Fruit fly (Drosophila melanogaster): ENCODE measurements around the gene Keap1.

Keap1 gene

DNA sequence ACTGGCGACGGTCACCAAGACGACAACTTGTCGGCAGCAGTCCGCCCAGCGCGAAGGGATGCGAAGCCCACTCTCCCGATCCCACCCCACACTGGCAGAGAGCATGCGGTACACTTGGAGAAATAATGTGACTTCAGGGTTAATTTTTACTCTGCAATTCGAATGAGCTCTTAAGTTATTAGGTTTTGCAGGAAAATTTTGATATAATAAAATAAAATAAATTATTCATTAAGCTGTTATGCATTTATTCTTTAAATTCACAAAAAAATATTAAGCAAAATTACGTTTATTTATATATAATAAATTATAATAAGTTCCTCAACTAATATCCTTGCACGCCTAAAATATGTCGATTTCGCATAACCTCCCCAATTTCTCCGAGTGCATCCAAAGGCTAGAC lies 30.9 kb downstream of the Keap1 start:
- TF ChIP-seq CG34367 (tag; optimal IDR thresholded peaks at IDR 0.05) (peak; percentile 23), gl (tag; optimal IDR thresholded peaks at IDR 0.05) (no peak), fd96Ca (GFP tag; IDR thresholded peaks at IDR 0.05) (no peak), CG8159 (tag; optimal IDR thresholded peaks at IDR 0.05) (peak; percentile 9), CG15710 (tag; optimal IDR thresholded peaks at IDR 0.05) (peak; percentile 48), Pif1B (GFP tag; optimal IDR thresholded peaks at IDR 0.05) (no peak), CG14655 (GFP tag; optimal IDR thresholded peaks at IDR 0.05) (no peak), CG12605 (GFP tag; IDR thresholded peaks at IDR 0.05) (no peak), EcR (GFP tag; optimal IDR thresholded peaks at IDR 0.05) (no peak), CG9948 (tag; optimal IDR thresholded peaks at IDR 0.05) (peak; percentile 46), Snoo (tag; optimal IDR thresholded peaks at IDR 0.05) (no peak), CG4496 (GFP tag; IDR thresholded peaks at IDR 0.05) (no peak), CG17806 (tag; optimal IDR thresholded peaks at IDR 0.05) (peak; percentile 33), Pif1A (GFP tag; optimal IDR thresholded peaks at IDR 0.05) (no peak), rn (GFP tag; IDR thresholded peaks at IDR 0.05) (no peak), Ets98B (GFP tag; IDR thresholded peaks at IDR 0.05) (no peak), CG13204 (GFP tag; optimal IDR thresholded peaks at IDR 0.05) (no peak)

DNA sequence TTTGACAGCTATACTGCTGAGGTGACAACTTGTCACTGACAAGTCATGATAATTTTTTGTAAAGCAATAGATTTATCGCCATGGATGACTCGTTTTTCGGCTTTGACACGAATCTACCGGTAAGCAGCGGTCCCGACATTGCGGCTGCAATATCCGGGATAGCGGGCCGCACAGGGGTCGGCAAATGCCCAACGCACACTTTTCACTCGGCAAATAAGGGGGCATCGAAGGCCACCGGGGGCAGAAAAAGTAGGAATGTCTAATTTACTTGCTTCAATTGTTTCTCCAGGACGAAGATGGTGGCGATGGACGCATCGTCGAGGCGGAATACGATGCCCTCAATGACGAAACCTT lies 36.2 kb downstream of the Keap1 start:
- no peak for TF ChIP-seq CG8301 (tag; optimal IDR thresholded peaks at IDR 0.05)
- no peak for TF ChIP-seq CG8159 (tag; optimal IDR thresholded peaks at IDR 0.05)
- TF ChIP-seq D1 (tag; optimal IDR thresholded peaks at IDR 0.05): no peak
- TF ChIP-seq Pif1B (GFP tag; optimal IDR thresholded peaks at IDR 0.05): no peak
- no peak for TF ChIP-seq CG15710 (tag; optimal IDR thresholded peaks at IDR 0.05)
- TF ChIP-seq CG10348 (GFP tag; IDR thresholded peaks at IDR 0.05): no peak
- no peak for TF ChIP-seq CG4496 (GFP tag; IDR thresholded peaks at IDR 0.05)
- no peak for TF ChIP-seq CG14655 (GFP tag; optimal IDR thresholded peaks at IDR 0.05)
- no peak for TF ChIP-seq CG34367 (tag; optimal IDR thresholded peaks at IDR 0.05)
- TF ChIP-seq CG12605 (GFP tag; IDR thresholded peaks at IDR 0.05): no peak
- no peak for TF ChIP-seq Ets98B (GFP tag; IDR thresholded peaks at IDR 0.05)
- TF ChIP-seq EcR (GFP tag; optimal IDR thresholded peaks at IDR 0.05): no peak
- no peak for TF ChIP-seq CG32121 (GFP tag; IDR thresholded peaks at IDR 0.05)
- no peak for TF ChIP-seq rn (GFP tag; IDR thresholded peaks at IDR 0.05)
- no peak for TF ChIP-seq CG9948 (tag; optimal IDR thresholded peaks at IDR 0.05)
- TF ChIP-seq fd96Ca (GFP tag; IDR thresholded peaks at IDR 0.05): no peak
- TF ChIP-seq Snoo (tag; optimal IDR thresholded peaks at IDR 0.05): no peak
- no peak for TF ChIP-seq CG13204 (GFP tag; optimal IDR thresholded peaks at IDR 0.05)
- no peak for TF ChIP-seq gl (tag; optimal IDR thresholded peaks at IDR 0.05)

DNA sequence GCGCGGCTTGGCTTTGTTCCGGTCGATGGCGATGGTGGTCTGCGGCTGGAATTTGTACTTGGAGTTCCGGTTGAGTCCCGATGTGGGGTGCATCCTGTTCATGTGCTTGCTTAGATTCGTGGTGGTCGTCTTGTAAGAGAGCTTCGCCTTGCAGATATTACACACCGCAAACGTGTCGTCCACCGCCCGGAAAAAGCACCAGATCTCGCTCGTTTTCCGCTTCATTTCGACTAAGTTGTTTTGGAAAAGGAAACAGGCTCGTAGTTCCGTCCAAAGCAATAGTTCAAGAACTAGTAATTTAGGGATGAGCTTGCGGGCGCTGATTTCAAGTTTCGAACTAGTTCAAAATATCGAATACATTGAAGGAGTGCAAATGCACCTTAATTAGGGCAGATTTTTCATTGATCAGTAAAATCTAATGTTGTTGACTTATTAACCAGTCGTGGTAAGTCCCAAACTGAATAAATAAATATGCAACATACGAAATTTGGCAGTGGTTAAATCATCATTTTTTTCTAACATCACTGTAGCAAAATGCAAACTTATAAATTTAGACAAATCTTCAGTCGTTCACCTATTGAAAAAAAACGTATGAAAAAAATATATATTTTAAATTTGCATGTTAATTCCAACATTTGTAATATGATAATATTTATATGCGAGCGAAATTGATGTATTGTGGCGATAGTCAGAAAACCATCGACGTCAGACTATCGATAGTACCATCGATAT lies 36.7 kb downstream of the Keap1 start, which contains the start of the genes bdwf and Patr-1:
Gene bdwf, minus strand, starts transcription at position 299 of the 732 bp plus-strand sequence.
Gene Patr-1, plus strand, starts transcription at position 727 of the 732 bp plus-strand sequence.
- TF ChIP-seq gl (tag; optimal IDR thresholded peaks at IDR 0.05) (no peak), Pif1B (GFP tag; optimal IDR thresholded peaks at IDR 0.05) (no peak), D1 (tag; optimal IDR thresholded peaks at IDR 0.05) (no peak), CG10348 (GFP tag; IDR thresholded peaks at IDR 0.05) (no peak), CG15710 (tag; optimal IDR thresholded peaks at IDR 0.05) (no peak)

DNA sequence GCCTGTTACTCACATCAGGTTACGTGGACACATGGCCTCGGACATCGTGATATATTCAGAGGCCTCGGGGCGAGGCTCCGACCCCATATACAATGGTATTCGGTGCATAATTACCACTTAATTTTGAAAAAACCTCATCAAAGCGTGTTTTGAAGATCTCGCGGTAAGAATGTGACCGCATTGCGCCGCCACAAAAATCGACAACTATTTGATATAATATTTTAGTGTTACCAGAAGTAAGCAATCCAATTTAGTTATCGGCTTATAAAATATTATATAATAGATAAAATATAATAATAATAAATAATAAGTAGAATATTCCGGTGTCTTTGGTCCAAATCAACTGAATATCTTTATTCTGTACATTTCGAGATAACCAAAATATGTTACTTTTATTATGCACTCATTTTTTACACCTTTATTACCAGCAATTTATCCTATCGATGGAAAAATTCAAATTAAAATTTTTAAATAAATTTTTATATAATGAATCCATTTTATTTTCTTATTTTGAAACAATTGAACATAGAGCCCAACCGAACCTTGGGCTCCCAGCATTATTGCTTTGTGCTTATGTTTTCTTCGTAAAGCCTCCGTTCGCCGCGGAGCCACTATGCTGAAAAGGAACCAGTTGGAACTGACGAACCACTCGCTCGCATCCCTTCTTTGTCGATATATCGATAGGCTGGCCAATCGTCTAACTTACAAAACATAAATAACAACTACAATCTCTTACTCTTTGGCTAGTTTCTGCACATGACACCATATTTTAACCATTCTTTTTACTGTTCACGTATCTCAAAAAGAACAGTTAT lies 39.5 kb downstream of the Keap1 start, which contains the start of the genes CG18213 and Trm7-32:
Gene CG18213, minus strand, starts transcription at position 211 of the 815 bp plus-strand sequence.
Gene Trm7-32, plus strand, starts transcription at position 690 of the 815 bp plus-strand sequence.
- TF ChIP-seq CG32121 (GFP tag; IDR thresholded peaks at IDR 0.05): no peak
- no peak for TF ChIP-seq Snoo (tag; optimal IDR thresholded peaks at IDR 0.05)
- no peak for TF ChIP-seq D1 (tag; optimal IDR thresholded peaks at IDR 0.05)
- TF ChIP-seq gl (tag; optimal IDR thresholded peaks at IDR 0.05): no peak
- no peak for TF ChIP-seq CG4496 (GFP tag; IDR thresholded peaks at IDR 0.05)

DNA sequence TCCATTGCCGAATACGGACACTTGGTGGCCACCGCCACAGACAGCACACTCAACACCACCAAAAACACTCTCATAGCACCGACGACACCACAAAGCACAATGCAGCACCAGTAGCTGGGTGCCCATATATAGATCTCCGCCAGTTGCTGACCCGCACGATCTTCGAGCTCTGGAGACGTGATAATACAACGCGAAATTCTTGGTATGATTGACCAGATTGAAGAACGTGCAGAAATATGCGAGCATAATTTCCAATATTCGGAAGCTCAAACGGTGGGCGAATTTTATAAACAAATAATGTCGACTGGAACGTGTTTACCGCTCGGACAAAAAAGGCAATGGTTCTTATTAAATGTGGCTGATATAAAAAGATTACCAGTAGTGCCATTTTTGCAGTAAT lies 43.8 kb downstream of the Keap1 start, which contains the start of gene CG4009:
Gene CG4009, minus strand, starts transcription at position 101 of the 400 bp plus-strand sequence.
- TF ChIP-seq fd96Ca (GFP tag; IDR thresholded peaks at IDR 0.05) (no peak), CG8159 (tag; optimal IDR thresholded peaks at IDR 0.05) (no peak), D1 (tag; optimal IDR thresholded peaks at IDR 0.05) (no peak), Snoo (tag; optimal IDR thresholded peaks at IDR 0.05) (no peak), CG13204 (GFP tag; optimal IDR thresholded peaks at IDR 0.05) (no peak), Pif1A (GFP tag; optimal IDR thresholded peaks at IDR 0.05) (no peak), CG12605 (GFP tag; IDR thresholded peaks at IDR 0.05) (no peak), CG32121 (GFP tag; IDR thresholded peaks at IDR 0.05) (no peak), Pif1B (GFP tag; optimal IDR thresholded peaks at IDR 0.05) (no peak), gl (tag; optimal IDR thresholded peaks at IDR 0.05) (no peak), CG15710 (tag; optimal IDR thresholded peaks at IDR 0.05) (no peak), CG17806 (tag; optimal IDR thresholded peaks at IDR 0.05) (no peak), rn (GFP tag; IDR thresholded peaks at IDR 0.05) (no peak), CG4496 (GFP tag; IDR thresholded peaks at IDR 0.05) (no peak), CG10348 (GFP tag; IDR thresholded peaks at IDR 0.05) (no peak), CG9948 (tag; optimal IDR thresholded peaks at IDR 0.05) (no peak), EcR (GFP tag; optimal IDR thresholded peaks at IDR 0.05) (no peak), CG8301 (tag; optimal IDR thresholded peaks at IDR 0.05) (no peak), CG34367 (tag; optimal IDR thresholded peaks at IDR 0.05) (no peak)
